Worm (Caenorhabditis elegans) whole organism, young adult: ENCODE results near the gene hum-4.

Experiments used
- B0261.1 ChIP-seq: sonication (generic microtip); optimal IDR thresholded peaks from 2 replicates; lab custom pipeline; 2016; ENCODE audit warnings: mild to moderate bottlenecking, missing genetic modification characterization, moderate library complexity, missing compliant biosample characterization
- F22D6.2 ChIP-seq: sonication (generic microtip); optimal IDR thresholded peaks from 2 replicates; lab custom pipeline; 2016; ENCODE audit warnings: mild to moderate bottlenecking, missing genetic modification characterization, missing compliant biosample characterization
- F57A8.1 ChIP-seq: fragments of 200-800 bp; sonication (Bioruptor generic); optimal IDR thresholded peaks from 2 replicates; lab custom pipeline; 2018; ENCODE audit warnings: mild to moderate bottlenecking, missing genetic modification characterization, moderate library complexity, missing compliant biosample characterization
- K12H6.12 ChIP-seq: fragments of 200-800 bp; sonication (Bioruptor generic); optimal IDR thresholded peaks from 2 replicates; lab custom pipeline; 2018; ENCODE audit warnings: mild to moderate bottlenecking, missing genetic modification characterization, missing compliant biosample characterization
- Y53G8AR.9 ChIP-seq: fragments of 200-800 bp; sonication (Bioruptor generic); conservative IDR thresholded peaks from 2 replicates; pipeline ENCODE4 v1.3.6; 2022; ENCODE audit warnings: missing genetic modification reagents, missing genetic modification characterization, missing compliant biosample characterization
- Y95B8A.8 ChIP-seq: fragments of 200-800 bp; sonication (Bioruptor generic); IDR thresholded peaks from 2 replicates; pipeline ENCODE4 v1.3.6; 2022; ENCODE audit warnings: missing genetic modification reagents, missing genetic modification characterization, missing compliant biosample characterization
- ZK185.1 ChIP-seq: sonication (generic microtip); optimal IDR thresholded peaks from 2 replicates; lab custom pipeline; 2016; ENCODE audit warnings: mild to moderate bottlenecking, missing genetic modification characterization, missing compliant biosample characterization; ENCODE audit not compliant: poor library complexity, severe bottlenecking
- ama-1 ChIP-seq, 3 experiments: fragments of 150-350 bp in 1 of 3; sonication (generic microtip) in 2 of 3; optimal IDR thresholded peaks; 2 replicates each; lab custom pipeline; 2014 to 2018; ENCODE audit warnings: missing biosample characterization in 2 of 3, missing genetic modification characterization in 2 of 3, missing genetic modification reagents in 2 of 3
- aptf-3 ChIP-seq: fragments of 200-800 bp; sonication (Bioruptor generic); IDR thresholded peaks from 2 replicates; pipeline ENCODE4 v1.3.6; 2022; ENCODE audit warnings: missing genetic modification characterization, missing compliant biosample characterization
- ccch-3 ChIP-seq: fragments of 200-800 bp; sonication (Bioruptor generic); optimal IDR thresholded peaks from 2 replicates; lab custom pipeline; 2018; ENCODE audit warnings: mild to moderate bottlenecking, missing genetic modification characterization, missing compliant biosample characterization
- cebp-1 ChIP-seq, 2 experiments: fragments of 200-800 bp in 1 of 2; sonication (Bioruptor generic) in 1 of 2; sonication (generic microtip) in 1 of 2; IDR thresholded peaks in 1 of 2; optimal IDR thresholded peaks in 1 of 2; 2 replicates each; pipeline versions ENCODE4 v1.3.6 to Lab custom; 2017 to 2022; ENCODE audit warnings: missing compliant biosample characterization in 2 of 2, missing genetic modification characterization in 2 of 2, mild to moderate bottlenecking in 1 of 2, missing genetic modification reagents in 1 of 2, moderate library complexity in 1 of 2
- ceh-27 ChIP-seq: fragments of 200-800 bp; sonication (Bioruptor generic); optimal IDR thresholded peaks from 2 replicates; lab custom pipeline; 2018; ENCODE audit warnings: mild to moderate bottlenecking, missing genetic modification characterization, moderate library complexity, missing compliant biosample characterization
- chd-7 ChIP-seq: sonication (generic microtip); optimal IDR thresholded peaks from 2 replicates; lab custom pipeline; 2016; ENCODE audit warnings: mild to moderate bottlenecking, missing genetic modification characterization, moderate library complexity, missing compliant biosample characterization
- egl-44 ChIP-seq: fragments of 200-800 bp; sonication (Bioruptor generic); IDR thresholded peaks from 2 replicates; pipeline ENCODE4 v1.3.6; 2022; ENCODE audit warnings: missing genetic modification reagents, missing genetic modification characterization, missing compliant biosample characterization
- egrh-3 ChIP-seq: fragments of 200-800 bp; sonication (Bioruptor generic); IDR thresholded peaks from 2 replicates; pipeline ENCODE4 v1.3.6; 2022; ENCODE audit warnings: missing genetic modification reagents, missing genetic modification characterization, missing compliant biosample characterization
- ets-4 ChIP-seq: fragments of 200-800 bp; sonication (Bioruptor generic); optimal IDR thresholded peaks from 2 replicates; lab custom pipeline; 2018; ENCODE audit warnings: mild to moderate bottlenecking, missing genetic modification characterization, missing compliant biosample characterization
- him-1 ChIP-seq: sonication (generic microtip); optimal IDR thresholded peaks from 2 replicates; lab custom pipeline; 2016; ENCODE audit warnings: missing genotype, missing genetic modification reagents, missing genetic modification characterization, missing compliant biosample characterization
- lsy-27 ChIP-seq: sonication (generic microtip); optimal IDR thresholded peaks from 2 replicates; lab custom pipeline; 2017; ENCODE audit warnings: missing genetic modification characterization, mild to moderate bottlenecking, missing compliant biosample characterization, antibody characterized with exemption, missing genotype, borderline replicate concordance; ENCODE audit not compliant: insufficient read depth
- mel-28 ChIP-seq: sonication (generic microtip); optimal IDR thresholded peaks from 2 replicates; lab custom pipeline; 2016; ENCODE audit warnings: borderline replicate concordance, mild to moderate bottlenecking, missing genetic modification characterization, missing compliant biosample characterization
- mxl-1 ChIP-seq: sonication (generic microtip); optimal IDR thresholded peaks from 2 replicates; lab custom pipeline; 2016; ENCODE audit warnings: missing genetic modification characterization, missing compliant biosample characterization
- nfya-1 ChIP-seq: sonication (generic microtip); optimal IDR thresholded peaks from 2 replicates; lab custom pipeline; 2017; ENCODE audit warnings: antibody characterized with exemption, missing compliant biosample characterization, missing genetic modification characterization, borderline replicate concordance; ENCODE audit not compliant: insufficient read depth
- nfya-2 ChIP-seq: fragments of 200-800 bp; sonication (Bioruptor generic); IDR thresholded peaks from 2 replicates; pipeline ENCODE4 v1.3.6; 2022; ENCODE audit warnings: missing genetic modification reagents, missing genetic modification characterization, missing compliant biosample characterization
- nhr-80 ChIP-seq: sonication (generic microtip); optimal IDR thresholded peaks from 2 replicates; lab custom pipeline; 2016; ENCODE audit warnings: missing genetic modification characterization, missing compliant biosample characterization
- rcor-1 ChIP-seq: fragments of 200-800 bp; sonication (Bioruptor generic); IDR thresholded peaks from 2 replicates; pipeline ENCODE4 v1.3.6; 2022; ENCODE audit warnings: missing genetic modification reagents, missing genetic modification characterization, missing compliant biosample characterization
- rec-8 ChIP-seq, 2 experiments: sonication (generic microtip); optimal IDR thresholded peaks; 2 replicates each; lab custom pipeline; 2016; ENCODE audit warnings: mild to moderate bottlenecking in 2 of 2, missing genetic modification characterization in 2 of 2, missing genetic modification reagents in 2 of 2, missing genotype in 2 of 2, missing biosample characterization in 1 of 2, missing compliant biosample characterization in 1 of 2, moderate library complexity in 1 of 2
- rpc-1 ChIP-seq, 2 experiments: fragments of 150-350 bp in 1 of 2; sonication (generic microtip) in 1 of 2; optimal IDR thresholded peaks; 2 replicates each; lab custom pipeline; 2014 to 2018; ENCODE audit warnings: missing biosample characterization in 1 of 2, missing genetic modification characterization in 1 of 2, missing genetic modification reagents in 1 of 2, missing genotype in 1 of 2
- sptf-2 ChIP-seq: fragments of 200-800 bp; sonication (Bioruptor generic); optimal IDR thresholded peaks from 2 replicates; lab custom pipeline; 2018; ENCODE audit warnings: mild to moderate bottlenecking, missing genetic modification characterization, missing compliant biosample characterization
- unc-130 ChIP-seq: sonication (generic microtip); optimal IDR thresholded peaks from 2 replicates; lab custom pipeline; 2016; ENCODE audit warnings: missing genetic modification reagents, missing genetic modification characterization, missing compliant biosample characterization
- zim-3 ChIP-seq: sonication (generic microtip); optimal IDR thresholded peaks from 2 replicates; lab custom pipeline; 2017; ENCODE audit warnings: mild to moderate bottlenecking, missing genetic modification characterization, moderate library complexity, missing compliant biosample characterization
- ztf-28 ChIP-seq: fragments of 200-800 bp; sonication (Bioruptor generic); IDR thresholded peaks from 2 replicates; pipeline ENCODE4 v1.3.6; 2022; ENCODE audit warnings: missing genetic modification reagents, missing genetic modification characterization, missing compliant biosample characterization

The hum-4 gene

DNA sequence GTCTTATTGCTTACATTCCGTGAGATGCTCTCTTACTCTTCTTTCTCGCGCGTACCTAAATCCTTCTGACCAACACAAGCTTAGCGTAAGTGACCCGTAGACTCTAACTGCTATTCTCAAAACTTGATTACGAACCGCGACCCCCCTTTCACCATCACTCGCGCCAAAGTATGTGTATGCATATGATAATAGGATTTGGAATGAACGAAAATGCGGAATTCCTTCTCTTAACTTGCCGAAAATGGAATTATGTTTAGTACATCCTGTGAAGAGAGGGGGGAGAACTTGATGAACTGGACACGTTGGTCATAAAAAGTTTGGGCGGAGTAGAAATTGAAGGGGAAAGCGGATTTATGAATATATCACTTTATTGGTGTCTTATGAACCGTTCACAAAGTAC, 46.5 kb downstream of the hum-4 start:
- peak; percentile 26 for TF ChIP-seq ceh-27
- no peak for TF ChIP-seq chd-7
- TF ChIP-seq, all 124 proteins: peak for 1

DNA sequence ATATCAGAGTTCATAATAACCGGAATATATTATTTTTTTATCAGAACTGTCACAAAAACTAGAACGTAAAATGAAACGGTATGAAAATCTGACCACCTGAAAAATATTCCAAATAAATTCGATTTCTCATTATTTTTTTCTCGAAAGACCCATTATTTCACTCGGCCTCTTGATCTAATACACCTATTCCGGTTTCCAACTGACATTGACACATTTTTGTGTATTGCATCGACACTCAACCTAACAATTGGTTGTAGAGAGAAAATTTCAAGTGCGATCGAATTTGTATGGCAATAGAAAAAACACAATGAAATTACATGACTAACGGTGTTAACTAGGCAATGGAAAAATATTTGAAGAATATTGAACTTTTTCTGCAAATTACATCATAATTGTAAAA, 47.5 kb downstream of the hum-4 start:
- no peak for TF ChIP-seq rcor-1 (GFP tag; lab: Robert Waterston, UW)

DNA sequence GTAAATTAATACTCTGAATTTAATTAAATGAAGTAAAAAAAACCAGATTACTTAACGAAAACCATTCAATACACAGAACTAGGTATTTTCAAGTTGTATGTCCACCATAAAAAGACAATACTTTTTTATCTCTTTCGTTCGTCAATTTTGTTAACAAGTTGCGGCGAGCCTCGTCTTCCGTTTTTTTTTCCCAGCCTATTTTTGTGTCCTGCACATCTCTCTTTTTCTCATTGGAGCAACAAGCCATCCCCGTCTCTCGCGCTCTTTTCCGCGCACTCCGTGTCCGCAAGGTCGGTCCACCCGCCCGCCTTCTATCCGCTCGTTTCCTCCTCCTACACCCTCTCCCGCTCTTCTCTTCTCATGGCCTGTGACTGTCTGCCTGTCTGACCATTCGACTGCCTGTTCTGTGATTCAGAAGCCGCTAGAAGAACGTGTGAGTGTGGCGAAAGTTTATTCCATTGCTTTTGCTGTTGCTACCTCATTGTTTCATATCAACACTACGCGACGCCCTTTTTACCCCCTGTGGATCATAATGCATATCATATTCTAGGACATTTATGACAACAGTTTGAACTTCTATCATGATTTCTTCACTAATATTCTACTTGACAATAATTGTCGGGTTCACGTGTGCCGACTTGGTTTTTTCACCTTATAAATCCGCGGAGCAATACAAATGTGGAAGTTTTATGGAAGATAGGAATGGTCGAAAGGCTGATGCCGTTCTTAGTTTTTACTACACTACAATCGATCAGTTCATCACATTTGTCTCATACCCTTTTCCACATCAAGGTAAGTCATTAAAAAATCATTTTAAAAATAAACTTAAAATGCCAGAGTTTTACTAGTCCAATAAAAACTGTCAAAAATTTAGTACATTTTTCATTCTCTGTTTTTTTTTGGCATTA, 48.6 kb downstream of the hum-4 start, which contains the start of the genes F08B12.11 and prmn-1:
F08B12.11 (plus strand) TSS at position 521 of the 908 bp plus-strand sequence.
prmn-1 (plus strand) TSS at position 551 of the 908 bp plus-strand sequence.
- TF ChIP-seq Y95B8A.8 (no peak), egrh-3 (0 out of 2 replicates have a peak, but pooled peaks have one; percentile 44)

- TF ChIP-seq egrh-3: no peak
- TF ChIP-seq ztf-28 (GFP tag; lab: Robert Waterston, UW): no peak
- no peak for TF ChIP-seq F57A8.1 (GFP tag; lab: Kevin White, UChicago)
- TF ChIP-seq zim-3 (tag; lab: Kevin White, UChicago): no peak
- TF ChIP-seq ets-4 (GFP tag; lab: Kevin White, UChicago): no peak
- no peak for TF ChIP-seq unc-130 (GFP tag; lab: Kevin White, UChicago)
- no peak for TF ChIP-seq Y95B8A.8
- no peak for TF ChIP-seq mel-28 (tag; lab: Kevin White, UChicago)
- TF ChIP-seq rpc-1 (optimal IDR thresholded peaks at IDR 0.05; lab: Kevin White, UChicago): no peak
- TF ChIP-seq rpc-1 (tag; optimal IDR thresholded peaks at IDR 0.05; lab: Kevin White, UChicago): no peak
- no peak for TF ChIP-seq mxl-1 (tag; lab: Kevin White, UChicago)
- no peak for TF ChIP-seq Y53G8AR.9 (GFP tag; lab: Robert Waterston, UW)
- no peak for TF ChIP-seq nhr-80
- TF ChIP-seq rec-8 (tag; optimal IDR thresholded peaks at IDR 0.05; lab: Kevin White, UChicago): no peak
These were observed 50.0 kb downstream of the hum-4 start for ce11 chrX:11383359-11383758.

DNA sequence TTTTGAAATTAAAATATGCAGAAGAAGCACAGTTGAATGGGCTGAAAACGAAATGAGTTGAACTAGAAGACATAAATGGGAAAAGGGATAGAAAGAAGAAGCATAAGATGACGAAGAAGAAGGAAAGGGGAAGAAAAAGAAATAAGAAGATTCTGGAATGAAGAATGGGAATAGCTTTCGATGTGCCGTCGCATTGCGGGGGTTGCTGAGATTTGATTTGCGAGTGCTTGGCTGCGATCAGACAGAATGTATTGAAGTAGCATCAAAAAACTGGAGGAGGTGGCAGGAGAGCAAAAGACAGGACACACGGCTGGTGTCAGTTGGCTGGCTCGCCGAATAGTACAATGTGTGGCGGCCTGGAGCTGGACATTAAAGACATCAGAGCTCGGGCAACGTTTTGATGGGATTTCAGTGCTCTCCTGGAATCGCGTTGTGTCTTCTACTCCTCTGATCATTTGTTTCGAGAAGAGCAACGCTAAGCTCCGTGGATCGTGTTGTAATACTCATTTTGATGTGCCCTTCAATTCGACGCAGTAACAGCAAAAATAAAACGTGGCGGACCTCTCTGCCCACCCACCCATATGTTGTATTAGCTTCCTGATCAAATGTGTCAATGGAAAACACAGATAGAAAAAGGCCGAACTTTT, 54.1 kb downstream of the hum-4 start:
- TF ChIP-seq nfya-2 (no peak), rpc-1 (optimal IDR thresholded peaks at IDR 0.05; lab: Kevin White, UChicago) (no peak), rpc-1 (tag; optimal IDR thresholded peaks at IDR 0.05; lab: Kevin White, UChicago) (no peak), K12H6.12 (tag; lab: Kevin White, UChicago) (peak; percentile 40), B0261.1 (tag; lab: Kevin White, UChicago) (no peak), cebp-1 (GFP tag; IDR thresholded peaks at IDR 0.05; lab: Robert Waterston, UW) (no peak), cebp-1 (tag; optimal IDR thresholded peaks at IDR 0.05; lab: Kevin White, UChicago) (no peak), sptf-2 (GFP tag; lab: Kevin White, UChicago) (peak; percentile 20), ztf-28 (GFP tag; lab: Robert Waterston, UW) (no peak)

DNA sequence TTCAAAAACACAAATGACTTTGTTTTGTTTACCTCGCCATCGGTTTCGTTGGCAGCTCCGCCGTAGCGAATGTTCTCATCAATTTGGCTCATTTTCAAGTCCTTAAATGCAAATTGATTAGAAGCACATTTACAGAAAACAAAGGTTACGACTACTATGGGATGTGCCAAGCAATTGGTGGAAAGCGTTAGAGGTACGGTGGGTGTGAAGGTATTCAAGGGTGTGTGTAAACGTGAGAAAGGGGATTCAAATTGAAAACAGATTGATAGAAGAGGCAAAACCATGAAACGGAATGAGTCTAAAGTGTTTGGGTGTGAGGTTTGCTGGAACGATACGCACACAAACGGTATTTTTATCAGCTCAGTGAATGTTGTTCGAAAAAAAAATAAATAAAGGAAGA, 56.0 kb downstream of the hum-4 start, which contains the start of gene tni-1:
tni-1 (minus strand) TSS at position 101 of the 400 bp plus-strand sequence.
- TF ChIP-seq sptf-2 (GFP tag; lab: Kevin White, UChicago) (no peak), ccch-3 (GFP tag; lab: Kevin White, UChicago) (no peak), nfya-1 (tag; lab: Kevin White, UChicago) (no peak), Y95B8A.8 (no peak), lsy-27 (tag; lab: Kevin White, UChicago) (no peak), cebp-1 (GFP tag; IDR thresholded peaks at IDR 0.05; lab: Robert Waterston, UW) (no peak), cebp-1 (tag; optimal IDR thresholded peaks at IDR 0.05; lab: Kevin White, UChicago) (no peak), egl-44 (no peak), him-1 (tag; lab: Kevin White, UChicago) (no peak), ama-1 (optimal IDR thresholded peaks at IDR 0.05; lab: Kevin White, UChicago) (no peak), ama-1 (GFP tag; optimal IDR thresholded peaks at IDR 0.05; lab: Kevin White, UChicago) (no peak), zim-3 (tag; lab: Kevin White, UChicago) (no peak), F22D6.2 (tag; lab: Kevin White, UChicago) (no peak), ZK185.1 (no peak), aptf-3 (GFP tag; lab: Robert Waterston, UW) (no peak), rpc-1 (optimal IDR thresholded peaks at IDR 0.05; lab: Kevin White, UChicago) (no peak), rpc-1 (tag; optimal IDR thresholded peaks at IDR 0.05; lab: Kevin White, UChicago) (no peak)
